Fruit fly (Drosophila melanogaster): Measurements from ENCODE around the gene CG16700.
A peak's percentile ranks its signal among the peaks of the same experiment; 100 is the strongest.

The CG16700 gene

dm6 chrX:17093900-17094446 is 2.3 kb downstream of the CG16700 start (continued):
- TF ChIP-seq exex (tag; optimal IDR thresholded peaks at IDR 0.05) (peak; percentile 92), Dll (GFP tag; IDR thresholded peaks at IDR 0.05; ENCODE audit: partially characterized antibody) (no peak), bowl (GFP tag; IDR thresholded peaks at IDR 0.05) (no peak), CG8924 (tag; optimal IDR thresholded peaks at IDR 0.05) (no peak), al (GFP tag; IDR thresholded peaks at IDR 0.05) (no peak), D19A (tag; optimal IDR thresholded peaks at IDR 0.05) (peak; percentile 44), CG34376 (GFP tag; optimal IDR thresholded peaks at IDR 0.05) (peak; percentile 44), jing (GFP tag; optimal IDR thresholded peaks at IDR 0.05) (no peak), Myb (GFP tag; optimal IDR thresholded peaks at IDR 0.05) (no peak), sob (GFP tag; IDR thresholded peaks at IDR 0.05) (no peak), trh (GFP tag; optimal IDR thresholded peaks at IDR 0.05) (no peak), lola (GFP tag; optimal IDR thresholded peaks at IDR 0.05) (no peak), CG6689 (GFP tag; IDR thresholded peaks at IDR 0.05) (no peak), CrebB (tag; optimal IDR thresholded peaks at IDR 0.05) (no peak), Aef1 (GFP tag; IDR thresholded peaks at IDR 0.05) (no peak), CG7372 (GFP tag; IDR thresholded peaks at IDR 0.05) (0 out of 2 replicates have a peak, but pooled peaks have one; percentile 10), org-1 (GFP tag; optimal IDR thresholded peaks at IDR 0.05) (no peak), cwo (GFP tag; optimal IDR thresholded peaks at IDR 0.05) (peak; percentile 18), CG10267 (tag; optimal IDR thresholded peaks at IDR 0.05) (no peak), Sry-δ (GFP tag; optimal IDR thresholded peaks at IDR 0.05) (no peak), sug (tag; optimal IDR thresholded peaks at IDR 0.05) (peak; percentile 73), slp2 (GFP tag; optimal IDR thresholded peaks at IDR 0.05) (no peak), lov (optimal IDR thresholded peaks at IDR 0.05) (no peak), lov (GFP tag; IDR thresholded peaks at IDR 0.05) (no peak), CG14710 (tag; optimal IDR thresholded peaks at IDR 0.05) (no peak), CG42726 (GFP tag; IDR thresholded peaks at IDR 0.05; ENCODE audit: partially characterized antibody) (no peak), pros (GFP tag; optimal IDR thresholded peaks at IDR 0.05) (no peak), schlank (tag; optimal IDR thresholded peaks at IDR 0.05) (no peak), stwl (tag; optimal IDR thresholded peaks at IDR 0.05) (no peak), CG31388 (GFP tag; optimal IDR thresholded peaks at IDR 0.05) (no peak), CG32532 (GFP tag; IDR thresholded peaks at IDR 0.05) (no peak), cas (GFP tag; IDR thresholded peaks at IDR 0.05) (no peak), crol (GFP tag; IDR thresholded peaks at IDR 0.05) (no peak), CG9932 (GFP tag; IDR thresholded peaks at IDR 0.05) (peak; percentile 27; the same call in 1 of the 2 replicates), Doc3 (GFP tag; IDR thresholded peaks at IDR 0.05; ENCODE audit: partially characterized antibody) (no peak), CoRest (tag; optimal IDR thresholded peaks at IDR 0.05) (no peak), CG33213 (GFP tag; optimal IDR thresholded peaks at IDR 0.05) (no peak), knrl (GFP tag; IDR thresholded peaks at IDR 0.05; ENCODE audit: partially characterized antibody) (no peak), CG10366 (GFP tag; IDR thresholded peaks at IDR 0.05) (peak; percentile 23; the same call in 1 of the 2 replicates), row (GFP tag; IDR thresholded peaks at IDR 0.05) (peak; percentile 50), usp (GFP tag; optimal IDR thresholded peaks at IDR 0.05) (no peak), Fer1 (GFP tag; optimal IDR thresholded peaks at IDR 0.05) (no peak), ssp (GFP tag; IDR thresholded peaks at IDR 0.05) (no peak), Stat92E (GFP tag; optimal IDR thresholded peaks at IDR 0.05) (no peak), Xbp1 (GFP tag; optimal IDR thresholded peaks at IDR 0.05) (no peak), BtbVII (GFP tag; optimal IDR thresholded peaks at IDR 0.05) (no peak), peb (GFP tag; IDR thresholded peaks at IDR 0.05) (no peak), lab (GFP tag; optimal IDR thresholded peaks at IDR 0.05) (peak; percentile 31), wdn (GFP tag; IDR thresholded peaks at IDR 0.05) (no peak), gcm (GFP tag; optimal IDR thresholded peaks at IDR 0.05) (no peak), Hsf (GFP tag; optimal IDR thresholded peaks at IDR 0.05) (no peak)
